Worm (Caenorhabditis elegans) whole organism, young adult: ENCODE measurements around the gene lap-1.

Source experiments
- F57A8.1 ChIP-seq: fragments of 200-800 bp; sonication (Bioruptor generic); optimal IDR thresholded peaks from 2 replicates; lab custom pipeline; 2018; ENCODE audit warnings: mild to moderate bottlenecking, missing genetic modification characterization, moderate library complexity, missing compliant biosample characterization
- Y95B8A.8 ChIP-seq: fragments of 200-800 bp; sonication (Bioruptor generic); IDR thresholded peaks from 2 replicates; pipeline ENCODE4 v1.3.6; 2022; ENCODE audit warnings: missing genetic modification reagents, missing genetic modification characterization, missing compliant biosample characterization
- ceh-91 ChIP-seq: fragments of 200-800 bp; sonication (Bioruptor generic); IDR thresholded peaks from 2 replicates; pipeline ENCODE4 v1.3.6; 2022; ENCODE audit warnings: missing genetic modification reagents, missing genetic modification characterization, missing compliant biosample characterization

DNA sequence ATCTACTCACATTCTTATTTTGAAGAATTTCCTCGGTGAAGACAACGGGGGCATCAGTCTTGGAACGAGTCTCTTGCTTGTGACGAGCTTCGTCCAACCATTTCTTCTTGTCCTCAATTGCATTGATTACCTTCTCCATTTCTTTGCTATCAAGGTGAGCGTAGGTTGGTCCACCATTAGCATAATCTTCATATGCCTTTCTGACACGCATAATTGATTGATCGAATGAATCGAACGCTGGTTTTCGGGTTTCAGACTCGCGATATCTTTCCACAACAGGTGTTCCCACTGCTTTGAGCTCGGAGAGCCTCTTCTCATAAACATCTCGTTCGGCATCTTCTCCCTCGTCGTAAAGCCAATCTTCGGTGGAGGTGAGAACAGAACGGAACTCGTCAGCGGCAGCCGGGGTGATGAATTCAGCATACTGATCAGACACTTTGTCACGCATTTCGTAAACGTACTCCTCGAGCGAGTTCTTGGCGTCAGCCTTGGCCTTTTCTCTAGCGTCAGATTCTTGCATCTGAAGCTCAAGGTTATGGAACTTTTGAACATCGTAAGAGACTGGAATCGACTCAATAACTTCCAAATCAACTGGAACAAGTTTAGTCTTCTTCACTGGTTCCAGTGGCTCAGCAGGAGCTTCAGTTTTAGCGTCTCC lies 42.8 kb upstream of the lap-1 start:
- TF ChIP-seq F57A8.1 (GFP tag; lab: Kevin White, UChicago) (no peak), ceh-91 (no peak), Y95B8A.8 (GFP tag; lab: Robert Waterston, UW) (0 out of 2 replicates have a peak, but pooled peaks have one; percentile 33)
